Fruit fly (Drosophila melanogaster) whole organism, wandering third instar larva: Measurements from ENCODE around the gene CG15414.

ENCODE experiments used
- CG9705 ChIP-seq: fragments of 200-800 bp; sonication (Bioruptor generic); optimal IDR thresholded peaks from 2 replicates; lab custom pipeline; 2018; ENCODE audit warnings: missing biosample characterization, mild to moderate bottlenecking, missing genetic modification characterization
- Dfd ChIP-seq: fragments of >200 bp; optimal IDR thresholded peaks from 2 replicates; lab custom pipeline; 2017; ENCODE audit warnings: missing biosample characterization, missing genetic modification characterization
- br ChIP-seq: fragments of 200-800 bp; sonication (Bioruptor generic); optimal IDR thresholded peaks from 2 replicates; lab custom pipeline; 2016; ENCODE audit warnings: missing biosample characterization, missing genetic modification characterization
- pan ChIP-seq: fragments of >200 bp; optimal IDR thresholded peaks from 2 replicates; lab custom pipeline; 2017
- psq ChIP-seq: fragments of 200-800 bp; sonication (Bioruptor generic); optimal IDR thresholded peaks from 3 replicates; lab custom pipeline; 2017; ENCODE audit warnings: missing biosample characterization, mild to moderate bottlenecking, missing genetic modification characterization, moderate library complexity
- usp ChIP-seq: fragments of >200 bp; optimal IDR thresholded peaks from 2 replicates; lab custom pipeline; 2017; ENCODE audit warnings: missing biosample characterization, missing genetic modification characterization

dm6 chr2L:3439502-3439901 is 51.4 kb downstream of the CG15414 start:
- TF ChIP-seq br (GFP tag; lab: Kevin White, UChicago) = no peak
- TF ChIP-seq psq (GFP tag; lab: Kevin White, UChicago) = no peak
- TF ChIP-seq CG9705 (GFP tag; lab: Kevin White, UChicago) = no peak
- TF ChIP-seq Dfd (GFP tag; lab: Kevin White, UChicago) = no peak
- no peak for TF ChIP-seq usp
- TF ChIP-seq pan (lab: Kevin White, UChicago) = no peak
